Fruit fly (Drosophila melanogaster): ENCODE data around the gene CG9806.

CG9806 gene

dm6 chrX:10602057-10602764 is 24.7 kb downstream of the CG9806 start, which contains the start of gene CG1628 (continued):
- peak; percentile 48; the same call in 1 of the 2 replicates for TF ChIP-seq CG42726 (GFP tag; IDR thresholded peaks at IDR 0.05; ENCODE audit: partially characterized antibody)
- TF ChIP-seq CG6813 (GFP tag; optimal IDR thresholded peaks at IDR 0.05) = peak; percentile 38
- TF ChIP-seq dm (GFP tag; optimal IDR thresholded peaks at IDR 0.05) = no peak
- peak; percentile 64 for TF ChIP-seq chm (GFP tag; IDR thresholded peaks at IDR 0.05)
- peak; percentile 25 for TF ChIP-seq Fer3 (tag; optimal IDR thresholded peaks at IDR 0.05)
- peak; percentile 34 for TF ChIP-seq unpg (GFP tag; optimal IDR thresholded peaks at IDR 0.05)
- peak; percentile 53; the same call in 2 of the 3 replicates for TF ChIP-seq zen2 (GFP tag; IDR thresholded peaks at IDR 0.05; ENCODE audit: partially characterized antibody)
- no peak for TF ChIP-seq tll (GFP tag; optimal IDR thresholded peaks at IDR 0.05)
- no peak for TF ChIP-seq sc (optimal IDR thresholded peaks at IDR 0.05)
- TF ChIP-seq sc (GFP tag; optimal IDR thresholded peaks at IDR 0.05) = no peak
- TF ChIP-seq crc (GFP tag; optimal IDR thresholded peaks at IDR 0.05) = no peak
- no peak for TF ChIP-seq CG6765 (GFP tag; optimal IDR thresholded peaks at IDR 0.05)
- TF ChIP-seq ken (GFP tag; IDR thresholded peaks at IDR 0.05) = peak; percentile 36; the same call in 1 of the 3 replicates
- TF ChIP-seq prd (optimal IDR thresholded peaks at IDR 0.05) = no peak
- no peak for TF ChIP-seq prd (GFP tag; IDR thresholded peaks at IDR 0.05)
- TF ChIP-seq Asciz (GFP tag; optimal IDR thresholded peaks at IDR 0.05) = no peak
- peak; percentile 67 for TF ChIP-seq CG16813 (GFP tag; IDR thresholded peaks at IDR 0.05; ENCODE audit: partially characterized antibody)
- no peak for TF ChIP-seq CG11504 (tag; optimal IDR thresholded peaks at IDR 0.05)
- TF ChIP-seq CG5180 (GFP tag; optimal IDR thresholded peaks at IDR 0.05) = peak; percentile 58
- no peak for TF ChIP-seq usp (GFP tag; optimal IDR thresholded peaks at IDR 0.05)
- TF ChIP-seq p53 (GFP tag; optimal IDR thresholded peaks at IDR 0.05) = no peak
- no peak for TF ChIP-seq D (optimal IDR thresholded peaks at IDR 0.05)
- no peak for TF ChIP-seq D (GFP tag; optimal IDR thresholded peaks at IDR 0.05)
- peak; percentile 80 for TF ChIP-seq ftz-f1 (GFP tag; optimal IDR thresholded peaks at IDR 0.05)
- peak; percentile 82 for TF ChIP-seq Vsx1 (GFP tag; optimal IDR thresholded peaks at IDR 0.05)
- TF ChIP-seq GATAe (GFP tag; conservative IDR thresholded peaks at IDR 0.05) = peak; percentile 72
- peak; percentile 41; the same call in 1 of the 2 replicates for TF ChIP-seq stc (GFP tag; IDR thresholded peaks at IDR 0.05)
- TF ChIP-seq H2.0 (GFP tag; IDR thresholded peaks at IDR 0.05) = no peak
- TF ChIP-seq CG10366 (GFP tag; IDR thresholded peaks at IDR 0.05) = peak; percentile 15; the same call in 1 of the 2 replicates
- TF ChIP-seq CG34376 (GFP tag; optimal IDR thresholded peaks at IDR 0.05) = peak; percentile 77
- TF ChIP-seq BEAF-32 (GFP tag; optimal IDR thresholded peaks at IDR 0.05) = peak; percentile 62
- peak; percentile 20; the same call in 1 of the 2 replicates for TF ChIP-seq CG3847 (GFP tag; IDR thresholded peaks at IDR 0.05)
- TF ChIP-seq CG12071 (GFP tag; optimal IDR thresholded peaks at IDR 0.05) = peak; percentile 28
- TF ChIP-seq CG13894 (tag; optimal IDR thresholded peaks at IDR 0.05) = peak; percentile 59
- peak; percentile 100 for TF ChIP-seq CG6175 (GFP tag; IDR thresholded peaks at IDR 0.05)
- no peak for TF ChIP-seq luna (GFP tag; optimal IDR thresholded peaks at IDR 0.05)
- TF ChIP-seq Poxn (GFP tag; IDR thresholded peaks at IDR 0.05) = no peak
- TF ChIP-seq MTF-1 (GFP tag; optimal IDR thresholded peaks at IDR 0.05; ENCODE audit: borderline replicate concordance) = peak; percentile 22
- TF ChIP-seq chinmo (GFP tag; IDR thresholded peaks at IDR 0.05; ENCODE audit: partially characterized antibody) = peak; percentile 84
- peak; percentile 68; the same call in 3 of the 4 replicates for TF ChIP-seq Dll (GFP tag; IDR thresholded peaks at IDR 0.05; ENCODE audit: partially characterized antibody)
- peak; percentile 6 for TF ChIP-seq nmo (GFP tag; optimal IDR thresholded peaks at IDR 0.05)
- no peak for TF ChIP-seq CG8359 (GFP tag; optimal IDR thresholded peaks at IDR 0.05; ENCODE audit: borderline replicate concordance)
- TF ChIP-seq amos (GFP tag; IDR thresholded peaks at IDR 0.05; ENCODE audit: partially characterized antibody) = peak; percentile 27; the same call in 1 of the 2 replicates
- TF ChIP-seq CG9727 (GFP tag; optimal IDR thresholded peaks at IDR 0.05) = no peak
